Worm (Caenorhabditis elegans) whole organism, L1 larva: ENCODE measurements around the gene Y37D8A.26.
A peak's percentile ranks its signal among the peaks of the same experiment; 100 is the strongest.

ENCODE experiments used
- F16B12.6 ChIP-seq: fragments of 150-350 bp; optimal IDR thresholded peaks from 2 replicates; lab custom pipeline; 2014; ENCODE audit warnings: missing biosample characterization, missing genetic modification characterization
- aha-1 ChIP-seq: fragments of 150-350 bp; optimal IDR thresholded peaks from 2 replicates; lab custom pipeline; 2014; ENCODE audit warnings: missing biosample characterization, missing genetic modification characterization
- blmp-1 ChIP-seq: fragments of 150-350 bp; optimal IDR thresholded peaks from 2 replicates; lab custom pipeline; 2014; ENCODE audit warnings: missing biosample characterization, missing genetic modification characterization
- ceh-63 ChIP-seq: fragments of 200-800 bp; sonication (Bioruptor generic); optimal IDR thresholded peaks from 2 replicates; lab custom pipeline; 2018; ENCODE audit warnings: mild to moderate bottlenecking, missing genetic modification characterization, missing compliant biosample characterization
- ceh-82 ChIP-seq, 3 experiments: fragments of 150-350 bp in 1 of 3; sonication (generic microtip) in 2 of 3; optimal IDR thresholded peaks; 2 replicates each; lab custom pipeline; 2014 to 2017; ENCODE audit warnings: missing biosample characterization in 3 of 3, missing genetic modification characterization in 3 of 3
- ceh-88 ChIP-seq: fragments of 200-800 bp; sonication (Bioruptor generic); IDR thresholded peaks from 2 replicates; pipeline ENCODE4 v1.3.6; 2022; ENCODE audit warnings: missing genetic modification characterization, missing compliant biosample characterization
- ceh-90 ChIP-seq: sonication (generic microtip); optimal IDR thresholded peaks from 2 replicates; lab custom pipeline; 2016; ENCODE audit warnings: missing genetic modification characterization, missing compliant biosample characterization
- dsc-1 ChIP-seq: sonication (generic microtip); optimal IDR thresholded peaks from 2 replicates; lab custom pipeline; 2016; ENCODE audit warnings: mild to moderate bottlenecking, missing genetic modification characterization, missing compliant biosample characterization
- egl-27 ChIP-seq, 2 experiments: fragments of 150-350 bp in 1 of 2; sonication (generic microtip); optimal IDR thresholded peaks; 3 replicates each; lab custom pipeline; 2017 to 2018; ENCODE audit warnings: missing biosample characterization in 2 of 2, missing genetic modification characterization in 2 of 2, missing genetic modification reagents in 2 of 2
- elt-3 ChIP-seq, 6 experiments: fragments of 150-350 bp in 1 of 6; sonication (generic microtip); optimal IDR thresholded peaks; 2 replicates each; lab custom pipeline; 2017 to 2018; ENCODE audit warnings: missing biosample characterization in 6 of 6, missing genetic modification characterization in 6 of 6, inconsistent platforms in 1 of 6
- ets-5 ChIP-seq: fragments of 200-800 bp; sonication (Bioruptor generic); IDR thresholded peaks from 2 replicates; pipeline ENCODE4 v1.3.6; 2022; ENCODE audit warnings: missing genetic modification characterization, missing compliant biosample characterization
- fkh-10 ChIP-seq: sonication (generic microtip); optimal IDR thresholded peaks from 2 replicates; lab custom pipeline; 2017; ENCODE audit warnings: missing biosample characterization, missing genetic modification reagents, missing genetic modification characterization
- fkh-4 ChIP-seq: sonication (generic microtip); optimal IDR thresholded peaks from 2 replicates; lab custom pipeline; 2016; ENCODE audit warnings: missing compliant biosample characterization, missing genetic modification characterization, borderline replicate concordance
- hlh-17 ChIP-seq: fragments of 200-800 bp; sonication (Bioruptor generic); optimal IDR thresholded peaks from 2 replicates; lab custom pipeline; 2018; ENCODE audit warnings: missing genetic modification characterization, mild to moderate bottlenecking, missing compliant biosample characterization, moderate library complexity, borderline replicate concordance
- hpl-2 ChIP-seq: fragments of 150-350 bp; optimal IDR thresholded peaks from 2 replicates; lab custom pipeline; 2014; ENCODE audit warnings: missing biosample characterization, missing genetic modification reagents, missing genetic modification characterization
- irx-1 ChIP-seq: sonication (generic microtip); optimal IDR thresholded peaks from 2 replicates; lab custom pipeline; 2016; ENCODE audit warnings: missing genetic modification characterization, missing compliant biosample characterization
- lin-15B ChIP-seq: fragments of 150-350 bp; sonication (generic microtip); optimal IDR thresholded peaks from 3 replicates; lab custom pipeline; 2014; ENCODE audit warnings: missing biosample characterization, missing genetic modification characterization
- lin-39 ChIP-seq: fragments of 150-350 bp; optimal IDR thresholded peaks from 2 replicates; lab custom pipeline; 2014; ENCODE audit warnings: missing biosample characterization, missing genetic modification reagents, missing genetic modification characterization
- lir-3 ChIP-seq: sonication (generic microtip); optimal IDR thresholded peaks from 2 replicates; lab custom pipeline; 2016; ENCODE audit warnings: mild to moderate bottlenecking, missing genetic modification characterization, moderate library complexity, missing compliant biosample characterization; ENCODE audit not compliant: poor library complexity
- lsy-2 ChIP-seq, 2 experiments: fragments of 150-350 bp; optimal IDR thresholded peaks; 2 replicates each; lab custom pipeline; 2014; ENCODE audit warnings: missing biosample characterization in 2 of 2, missing genetic modification characterization in 2 of 2
- mdl-1 ChIP-seq, 2 experiments: fragments of 150-350 bp; optimal IDR thresholded peaks; 2 replicates each; lab custom pipeline; 2014 to 2017; ENCODE audit warnings: missing biosample characterization in 2 of 2, missing genetic modification characterization in 2 of 2, inconsistent platforms in 1 of 2
- nhr-11 ChIP-seq: fragments of 150-350 bp; optimal IDR thresholded peaks from 2 replicates; lab custom pipeline; 2014; ENCODE audit warnings: missing biosample characterization, missing genetic modification characterization
- nhr-47 ChIP-seq: sonication (generic microtip); optimal IDR thresholded peaks from 2 replicates; lab custom pipeline; 2016; ENCODE audit warnings: mild to moderate bottlenecking, missing genetic modification characterization, moderate library complexity, missing compliant biosample characterization
- nhr-76 ChIP-seq: sonication (generic microtip); optimal IDR thresholded peaks from 2 replicates; lab custom pipeline; 2017; ENCODE audit warnings: missing biosample characterization, missing genetic modification characterization
- nhr-85 ChIP-seq: sonication (generic microtip); peaks from one replicate; lab custom pipeline; 2016; ENCODE audit warnings: missing genetic modification characterization, inconsistent platforms, missing compliant biosample characterization
- snu-23 ChIP-seq: sonication (generic microtip); optimal IDR thresholded peaks from 2 replicates; lab custom pipeline; 2016; ENCODE audit warnings: missing genetic modification characterization, missing compliant biosample characterization
- sox-4 ChIP-seq: sonication (generic microtip); optimal IDR thresholded peaks from 2 replicates; lab custom pipeline; 2016; ENCODE audit warnings: missing genetic modification characterization, missing compliant biosample characterization
- sptf-1 ChIP-seq: fragments of 150-350 bp; optimal IDR thresholded peaks from 2 replicates; lab custom pipeline; 2014; ENCODE audit warnings: missing biosample characterization, missing genetic modification characterization
- tbx-2 ChIP-seq: sonication (generic microtip); optimal IDR thresholded peaks from 2 replicates; lab custom pipeline; 2016; ENCODE audit warnings: missing genetic modification characterization, missing compliant biosample characterization
- unc-30 ChIP-seq: sonication (generic microtip); optimal IDR thresholded peaks from 2 replicates; lab custom pipeline; 2017; ENCODE audit warnings: missing biosample characterization, missing genetic modification characterization
- unc-98 ChIP-seq: fragments of 200-800 bp; sonication (Bioruptor generic); IDR thresholded peaks from 2 replicates; pipeline ENCODE4 v1.3.6; 2022; ENCODE audit warnings: missing genetic modification characterization, missing compliant biosample characterization
- vab-15 ChIP-seq: sonication (generic microtip); optimal IDR thresholded peaks from 2 replicates; lab custom pipeline; 2017; ENCODE audit warnings: missing genotype, mild to moderate bottlenecking, missing genetic modification characterization, missing compliant biosample characterization
- xbp-1 ChIP-seq: sonication (generic microtip); optimal IDR thresholded peaks from 2 replicates; lab custom pipeline; 2016; ENCODE audit warnings: missing genetic modification characterization, missing compliant biosample characterization
- ztf-11 ChIP-seq, 2 experiments: sonication (generic microtip); optimal IDR thresholded peaks; 2 replicates each; lab custom pipeline; 2016 to 2017; ENCODE audit warnings: missing genetic modification characterization in 2 of 2, missing biosample characterization in 1 of 2, missing compliant biosample characterization in 1 of 2
- ztf-4 ChIP-seq: fragments of 150-350 bp; optimal IDR thresholded peaks from 2 replicates; lab custom pipeline; 2014; ENCODE audit warnings: missing biosample characterization, missing genetic modification characterization

Y37D8A.26 gene

DNA sequence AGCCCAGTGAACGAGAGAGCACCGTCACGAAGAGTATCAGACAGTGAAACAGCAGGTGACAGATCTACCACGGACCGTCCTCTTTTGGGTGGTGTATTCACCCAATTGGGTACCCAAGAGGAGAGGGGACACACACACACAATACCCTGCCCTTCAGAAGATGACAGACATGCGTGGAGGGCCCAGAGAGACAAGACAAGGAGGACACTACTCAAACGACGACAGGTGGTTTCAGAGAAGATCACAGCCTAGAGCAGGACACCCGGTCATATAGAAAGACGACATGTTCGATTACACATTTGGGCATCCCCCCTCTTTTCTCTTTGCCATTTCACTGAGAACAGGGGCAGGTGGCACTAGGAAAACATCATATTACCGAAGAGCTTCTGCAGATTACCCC lies 37.7 kb upstream of the Y37D8A.26 start:
- TF ChIP-seq lin-39 (tag; lab: Kevin White, UChicago) (no peak), nhr-11 (tag; lab: Kevin White, UChicago) (no peak), dsc-1 (tag; lab: Kevin White, UChicago) (no peak), blmp-1 (tag; lab: Kevin White, UChicago) (no peak), ztf-11 (tag; optimal IDR thresholded peaks at IDR 0.05; lab: Kevin White, UChicago) (peak in 1 of 2 experiments; percentile 56), xbp-1 (tag; lab: Kevin White, UChicago) (no peak), nhr-47 (tag; lab: Kevin White, UChicago) (no peak)

DNA sequence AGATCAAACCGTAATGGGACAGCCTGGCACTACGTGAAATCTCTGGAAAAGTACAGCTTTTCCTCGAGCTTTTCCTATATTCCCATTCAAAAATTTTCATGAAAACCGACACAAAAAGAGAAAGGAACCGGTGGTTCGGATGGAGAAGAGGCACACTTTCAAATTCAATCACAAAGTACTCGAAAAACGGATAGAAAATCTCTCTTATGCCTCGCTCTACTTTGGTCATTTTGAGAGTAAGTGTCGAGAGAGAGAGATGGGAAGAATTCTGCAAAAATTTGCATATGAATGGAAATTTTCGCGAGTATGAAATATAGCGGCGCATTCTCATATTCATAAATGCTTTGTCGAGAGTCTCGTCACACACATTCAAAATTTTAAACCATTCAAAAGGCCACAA lies 36.2 kb upstream of the Y37D8A.26 start:
- no peak for TF ChIP-seq sox-4 (tag; lab: Kevin White, UChicago)
- peak; percentile 63 for TF ChIP-seq fkh-10 (GFP tag; lab: Kevin White, UChicago)

DNA sequence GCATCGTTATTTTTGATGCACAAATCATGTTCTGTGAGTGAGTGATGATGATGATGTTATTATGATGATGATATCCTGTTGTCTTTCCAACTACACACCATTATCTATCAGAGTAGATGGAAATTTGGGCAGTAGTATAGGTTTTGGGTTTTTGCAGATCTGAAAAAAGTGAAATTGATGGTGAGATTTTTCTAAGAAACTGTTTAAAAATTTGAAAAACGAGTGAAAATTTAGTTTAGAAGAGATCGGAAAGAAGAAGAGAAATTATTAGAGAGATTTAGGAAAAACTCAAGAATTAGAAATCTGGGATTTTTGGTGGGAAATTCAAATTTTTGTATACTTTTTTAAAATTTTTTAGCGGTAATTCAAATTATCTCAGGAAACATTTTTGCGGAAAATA lies 35.1 kb upstream of the Y37D8A.26 start, which contains the start of the genes Y37D8A.29 and unc-71:
TSS of gene Y37D8A.29 (minus strand) at position 101 of the 400 bp plus-strand sequence.
TSS of gene unc-71 (minus strand) at position 159 of the 400 bp plus-strand sequence.
- TF ChIP-seq ceh-63: no peak
- TF ChIP-seq fkh-4 (tag; lab: Kevin White, UChicago): no peak
- no peak for TF ChIP-seq elt-3 (tag; optimal IDR thresholded peaks at IDR 0.05; lab: Kevin White, UChicago)
- TF ChIP-seq nhr-76: no peak

DNA sequence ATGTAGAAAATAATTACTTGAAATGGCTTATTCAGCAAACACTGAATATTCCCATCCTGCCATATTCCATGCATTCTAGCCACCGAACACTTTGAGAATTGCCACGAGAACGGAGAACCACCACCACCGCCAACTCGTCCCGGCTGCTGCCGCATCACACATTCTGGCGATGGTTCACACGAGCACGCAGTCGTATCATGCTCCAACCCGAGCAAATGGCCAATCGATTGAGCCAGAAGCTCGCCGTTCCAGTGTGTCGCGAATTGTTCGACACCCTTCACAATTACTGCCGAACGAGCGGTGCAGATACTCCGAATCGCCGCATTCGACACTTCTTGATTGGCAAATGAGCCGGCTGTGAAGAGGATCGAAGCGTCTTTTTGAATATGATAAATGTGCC lies 28.6 kb upstream of the Y37D8A.26 start:
- TF ChIP-seq unc-30 (tag; lab: Kevin White, UChicago): no peak
- TF ChIP-seq ceh-88: no peak
- TF ChIP-seq aha-1 (tag; lab: Kevin White, UChicago): no peak
- TF ChIP-seq lin-15B (tag; lab: Kevin White, UChicago): no peak
- TF ChIP-seq lir-3 (tag; lab: Kevin White, UChicago): no peak
- no peak for TF ChIP-seq hpl-2
- no peak for TF ChIP-seq lsy-2 (tag; optimal IDR thresholded peaks at IDR 0.05; lab: Kevin White, UChicago)
- TF ChIP-seq F16B12.6: no peak
- TF ChIP-seq sptf-1 (tag; lab: Kevin White, UChicago): no peak
- no peak for TF ChIP-seq ztf-4
- no peak for TF ChIP-seq tbx-2 (tag; lab: Kevin White, UChicago)
- no peak for TF ChIP-seq irx-1
- TF ChIP-seq egl-27 (tag; optimal IDR thresholded peaks at IDR 0.05; lab: Kevin White, UChicago): no peak
- TF ChIP-seq nhr-11 (tag; lab: Kevin White, UChicago): no peak
- no peak for TF ChIP-seq vab-15 (tag; lab: Kevin White, UChicago)

DNA sequence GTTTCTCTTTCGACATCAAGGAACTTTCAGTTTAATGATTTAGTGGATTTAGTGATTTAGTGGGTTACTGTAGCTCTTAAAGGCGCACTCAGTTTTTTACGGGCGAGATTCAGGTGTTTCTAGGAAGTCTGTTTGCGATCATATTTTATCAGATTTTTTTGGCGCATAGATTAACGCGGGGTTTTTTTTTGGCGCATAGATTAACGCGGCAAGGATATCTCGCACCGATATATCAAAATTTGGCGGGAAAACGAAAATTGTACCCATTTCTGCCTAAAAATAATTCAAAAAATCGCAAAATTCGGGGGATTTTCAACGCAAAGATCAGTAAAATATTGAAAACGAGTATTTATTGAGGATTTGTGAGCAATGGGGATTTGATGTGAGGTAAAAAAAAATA lies 24.2 kb upstream of the Y37D8A.26 start:
- TF ChIP-seq ceh-82 (tag; optimal IDR thresholded peaks at IDR 0.05; lab: Kevin White, UChicago): no peak
- TF ChIP-seq mdl-1 (tag; optimal IDR thresholded peaks at IDR 0.05; lab: Kevin White, UChicago): no peak
- TF ChIP-seq ceh-90 (tag; lab: Kevin White, UChicago): no peak
- no peak for TF ChIP-seq snu-23
- no peak for TF ChIP-seq xbp-1 (tag; lab: Kevin White, UChicago)
- TF ChIP-seq fkh-10 (GFP tag; lab: Kevin White, UChicago): no peak
- TF ChIP-seq hlh-17: no peak
- no peak for TF ChIP-seq sox-4 (tag; lab: Kevin White, UChicago)

DNA sequence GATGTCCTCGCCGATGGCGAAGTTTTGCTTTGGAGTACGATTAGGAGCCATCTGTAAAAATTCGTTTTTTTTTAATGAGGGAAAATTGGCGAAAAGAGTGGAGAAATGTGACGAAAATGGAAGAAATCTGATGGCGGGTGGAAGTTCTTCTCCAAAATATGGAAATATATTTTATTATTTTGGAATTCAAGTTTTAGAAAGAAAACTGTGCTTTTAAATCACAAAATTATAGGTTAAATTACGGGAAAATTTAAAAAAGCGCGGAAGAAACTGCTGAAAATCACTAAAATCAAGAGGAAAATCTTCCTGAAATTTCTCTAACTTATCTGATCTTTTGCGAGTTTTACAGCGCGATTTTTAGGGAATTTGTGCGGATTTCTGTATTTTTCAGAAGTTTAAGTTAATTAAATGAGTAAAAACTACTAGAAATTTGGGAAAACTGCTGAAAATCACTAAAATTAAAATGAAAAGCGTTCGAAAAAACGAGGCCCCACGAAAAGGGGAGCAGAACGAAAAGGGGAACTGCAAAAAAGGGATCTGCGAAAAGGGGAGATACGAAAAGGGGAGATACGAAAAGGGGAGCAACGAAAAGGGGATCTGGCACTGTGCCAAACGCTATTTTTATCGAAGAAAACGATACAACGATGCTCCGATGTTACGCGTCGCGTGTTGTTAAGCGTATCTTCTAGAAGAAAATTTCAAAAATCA lies 21.2 kb upstream of the Y37D8A.26 start, which contains the start of the genes cec-7 and enu-3.5:
TSS of gene cec-7 (minus strand) at position 51 of the 708 bp plus-strand sequence.
TSS of gene enu-3.5 (plus strand) at position 670 of the 708 bp plus-strand sequence.
- TF ChIP-seq unc-98 (GFP tag; lab: Robert Waterston, UW) (0 out of 2 replicates have a peak, but pooled peaks have one; percentile 13), ceh-63 (no peak), nhr-85 (no peak), irx-1 (no peak), ets-5 (no peak)
